Fruit fly (Drosophila melanogaster): Measurements from ENCODE around the gene snsl.

Gene snsl

DNA sequence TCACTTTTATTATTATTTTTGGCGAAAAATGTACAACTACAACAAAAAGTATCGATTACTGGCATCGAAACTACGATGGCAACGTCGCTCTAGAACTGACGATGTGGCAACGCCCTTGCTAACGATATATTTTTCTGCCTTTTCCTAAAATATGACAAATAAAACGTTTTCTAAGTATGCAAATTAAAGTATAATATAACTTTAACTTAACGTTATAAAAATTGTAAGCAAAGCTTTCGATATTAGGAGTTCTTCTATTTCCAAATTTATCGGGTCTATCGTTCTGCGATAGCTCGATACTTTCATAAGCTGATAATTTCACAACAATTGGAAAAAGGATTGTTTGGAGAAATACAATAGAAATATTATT, 23.6 kb downstream of the snsl start, which contains the start of the genes Cf2 and CG3008:
TSS of gene Cf2 (minus strand) at position 85 of the 370 bp plus-strand sequence.
TSS of gene CG3008 (plus strand) at position 276 of the 370 bp plus-strand sequence.
- TF ChIP-seq Dp (GFP tag; optimal IDR thresholded peaks at IDR 0.05): peak; percentile 29
- TF ChIP-seq Sin3A (optimal IDR thresholded peaks at IDR 0.05): peak; percentile 70
- no peak for TF ChIP-seq CG12942 (GFP tag; optimal IDR thresholded peaks at IDR 0.05)
- no peak for TF ChIP-seq CG13424 (tag; optimal IDR thresholded peaks at IDR 0.05)
- no peak for TF ChIP-seq odd (GFP tag; optimal IDR thresholded peaks at IDR 0.05)
- no peak for TF ChIP-seq CG18011 (GFP tag; optimal IDR thresholded peaks at IDR 0.05)
- peak; percentile 1 for TF ChIP-seq CG2120 (GFP tag; optimal IDR thresholded peaks at IDR 0.05)
- peak; percentile 12 for TF ChIP-seq CG18262 (tag; optimal IDR thresholded peaks at IDR 0.05)
- TF ChIP-seq Dek (tag; optimal IDR thresholded peaks at IDR 0.05): no peak
- TF ChIP-seq fu2 (GFP tag; optimal IDR thresholded peaks at IDR 0.05): no peak
- peak; percentile 40 for TF ChIP-seq CG12391 (tag; optimal IDR thresholded peaks at IDR 0.05)
- TF ChIP-seq CG10959 (GFP tag; IDR thresholded peaks at IDR 0.05): no peak
- no peak for TF ChIP-seq Hr3 (GFP tag; optimal IDR thresholded peaks at IDR 0.05)
- TF ChIP-seq tna (GFP tag; IDR thresholded peaks at IDR 0.05; ENCODE audit: partially characterized antibody): peak; percentile 70; the same call in 1 of the 2 replicates
- TF ChIP-seq dan (GFP tag; IDR thresholded peaks at IDR 0.05): no peak
- TF ChIP-seq Myb (GFP tag; optimal IDR thresholded peaks at IDR 0.05): peak; percentile 33
- TF ChIP-seq schlank (tag; optimal IDR thresholded peaks at IDR 0.05): no peak
- no peak for TF ChIP-seq wor (GFP tag; IDR thresholded peaks at IDR 0.05)
- TF ChIP-seq CG2712 (tag; optimal IDR thresholded peaks at IDR 0.05): peak; percentile 33
- TF ChIP-seq CG34422 (GFP tag; IDR thresholded peaks at IDR 0.05): no peak
- peak; percentile 66 for TF ChIP-seq Ets65A (GFP tag)
- no peak for TF ChIP-seq CG6689 (GFP tag; IDR thresholded peaks at IDR 0.05)
- no peak for TF ChIP-seq Vsx1 (GFP tag; optimal IDR thresholded peaks at IDR 0.05)
- peak; percentile 72 for TF ChIP-seq Opbp (GFP tag; IDR thresholded peaks at IDR 0.05; ENCODE audit: partially characterized antibody)
- peak; percentile 82 for TF ChIP-seq vnd (GFP tag; IDR thresholded peaks at IDR 0.05; ENCODE audit: partially characterized antibody)
- TF ChIP-seq Doc3 (GFP tag; IDR thresholded peaks at IDR 0.05; ENCODE audit: partially characterized antibody): peak; percentile 79
- peak; percentile 21 for TF ChIP-seq gfzf (GFP tag; optimal IDR thresholded peaks at IDR 0.05)
- no peak for TF ChIP-seq CG16779 (GFP tag; IDR thresholded peaks at IDR 0.05)
- no peak for TF ChIP-seq cad (GFP tag; optimal IDR thresholded peaks at IDR 0.05)
- TF ChIP-seq CG7786 (GFP tag; optimal IDR thresholded peaks at IDR 0.05): no peak
- TF ChIP-seq nom (GFP tag; optimal IDR thresholded peaks at IDR 0.05): no peak
- TF ChIP-seq Xbp1 (GFP tag; optimal IDR thresholded peaks at IDR 0.05): no peak
- TF ChIP-seq Sry-β (GFP tag; optimal IDR thresholded peaks at IDR 0.05): no peak
- no peak for TF ChIP-seq CG9817 (tag; optimal IDR thresholded peaks at IDR 0.05)
- TF ChIP-seq Pdp1 (GFP tag; optimal IDR thresholded peaks at IDR 0.05): peak in 1 of 2 experiments; percentile 38
- TF ChIP-seq p53 (GFP tag; optimal IDR thresholded peaks at IDR 0.05): no peak
- no peak for TF ChIP-seq H2.0 (GFP tag; IDR thresholded peaks at IDR 0.05)
- peak; percentile 57 for TF ChIP-seq nmo (GFP tag; optimal IDR thresholded peaks at IDR 0.05)
- no peak for TF ChIP-seq pros (GFP tag; optimal IDR thresholded peaks at IDR 0.05)
- TF ChIP-seq Adf1 (GFP tag; IDR thresholded peaks at IDR 0.05): no peak
- no peak for TF ChIP-seq cwo (GFP tag; optimal IDR thresholded peaks at IDR 0.05)
- no peak for TF ChIP-seq jumu (GFP tag; optimal IDR thresholded peaks at IDR 0.05)
- TF ChIP-seq CG18764 (GFP tag; optimal IDR thresholded peaks at IDR 0.05): no peak
- peak; percentile 82; the same call in 2 of the 3 replicates for TF ChIP-seq CG14860 (GFP tag; IDR thresholded peaks at IDR 0.05; ENCODE audit: partially characterized antibody)
- TF ChIP-seq amos (GFP tag; IDR thresholded peaks at IDR 0.05; ENCODE audit: partially characterized antibody): peak; percentile 83
- TF ChIP-seq CG3281 (GFP tag; optimal IDR thresholded peaks at IDR 0.05): no peak
- no peak for TF ChIP-seq Mrtf (GFP tag; IDR thresholded peaks at IDR 0.05)
- TF ChIP-seq CG9876 (GFP tag; optimal IDR thresholded peaks at IDR 0.05): no peak
- TF ChIP-seq ranshi (GFP tag; IDR thresholded peaks at IDR 0.05): no peak
- no peak for TF ChIP-seq CG43689 (GFP tag; IDR thresholded peaks at IDR 0.05)
- no peak for TF ChIP-seq CG3726 (GFP tag; IDR thresholded peaks at IDR 0.05)

Measured in whole organism, embryonic.